Fruit fly (Drosophila melanogaster) whole organism, wandering third instar larva: ENCODE results near the gene CG7950.

Source experiments
- Abd-B ChIP-seq: fragments of >200 bp; optimal IDR thresholded peaks from 2 replicates; lab custom pipeline; 2017; ENCODE audit warnings: missing biosample characterization, missing genetic modification characterization
- CG32264 ChIP-seq: fragments of 200-800 bp; sonication (Bioruptor generic); optimal IDR thresholded peaks from 2 replicates; lab custom pipeline; 2016; ENCODE audit warnings: missing biosample characterization, missing genetic modification characterization
- Dfd ChIP-seq: fragments of >200 bp; optimal IDR thresholded peaks from 2 replicates; lab custom pipeline; 2017; ENCODE audit warnings: missing biosample characterization, missing genetic modification characterization
- Dif ChIP-seq: fragments of 200-275, 200-300 bp; sonication (Bioruptor generic); optimal IDR thresholded peaks from 2 replicates; lab custom pipeline; 2018; ENCODE audit warnings: missing biosample characterization, missing genetic modification characterization; ENCODE audit not compliant: partially characterized antibody
- GATAd ChIP-seq: sonication (Bioruptor generic); optimal IDR thresholded peaks from 2 replicates; lab custom pipeline; 2016; ENCODE audit warnings: missing biosample characterization, missing genetic modification characterization
- HLH106 ChIP-seq: fragments of 200-800 bp; optimal IDR thresholded peaks from 3 replicates; lab custom pipeline; 2019; ENCODE audit warnings: missing biosample characterization, mild to moderate bottlenecking, missing genetic modification characterization, moderate library complexity
- Hr78 ChIP-seq: fragments of >200 bp; optimal IDR thresholded peaks from 2 replicates; lab custom pipeline; 2017; ENCODE audit warnings: missing biosample characterization, missing genetic modification characterization
- Hr83 ChIP-seq: fragments of 200-300 bp; sonication (Bioruptor generic); optimal IDR thresholded peaks from 2 replicates; lab custom pipeline; 2016; ENCODE audit warnings: missing biosample characterization, mild to moderate bottlenecking, missing genetic modification characterization, moderate library complexity; ENCODE audit not compliant: poor library complexity, severe bottlenecking
- Jra ChIP-seq: sonication (Bioruptor generic); optimal IDR thresholded peaks from 2 replicates; lab custom pipeline; 2016; ENCODE audit warnings: missing biosample characterization, missing genetic modification characterization
- Mio ChIP-seq: sonication (Bioruptor generic); optimal IDR thresholded peaks from 2 replicates; lab custom pipeline; 2016; ENCODE audit warnings: missing biosample characterization, missing genetic modification characterization
- Myc ChIP-seq: fragments of >200 bp; optimal IDR thresholded peaks from 2 replicates; lab custom pipeline; 2017
- N ChIP-seq: fragments of >200 bp; optimal IDR thresholded peaks from 2 replicates; lab custom pipeline; 2018; ENCODE audit warnings: missing biosample characterization, missing external identifiers, missing genetic modification characterization
- OdsH ChIP-seq: fragments of 200-800 bp; sonication (Bioruptor generic); optimal IDR thresholded peaks from 2 replicates; lab custom pipeline; 2016; ENCODE audit warnings: missing biosample characterization, mild to moderate bottlenecking, missing genetic modification characterization
- Rel ChIP-seq, 2 experiments: fragments of 200-800 bp; sonication (Bioruptor generic) in 1 of 2; optimal IDR thresholded peaks; 2 replicates in 1 of 2; 3 replicates in 1 of 2; lab custom pipeline; 2016 to 2019; ENCODE audit warnings: mild to moderate bottlenecking in 2 of 2, missing biosample characterization in 2 of 2, missing genetic modification characterization in 2 of 2, moderate library complexity in 1 of 2
- Sp1 ChIP-seq: fragments of 200-800 bp; sonication (Bioruptor generic); optimal IDR thresholded peaks from 3 replicates; lab custom pipeline; 2019; ENCODE audit warnings: missing biosample characterization, mild to moderate bottlenecking, missing genetic modification characterization, moderate library complexity
- Vsx2 ChIP-seq: fragments of 200-300, 225-300 bp; sonication (Bioruptor generic); optimal IDR thresholded peaks from 2 replicates; lab custom pipeline; 2018; ENCODE audit warnings: missing biosample characterization, missing genetic modification characterization; ENCODE audit not compliant: partially characterized antibody
- br ChIP-seq: fragments of 200-800 bp; sonication (Bioruptor generic); optimal IDR thresholded peaks from 2 replicates; lab custom pipeline; 2016; ENCODE audit warnings: missing biosample characterization, missing genetic modification characterization
- brk ChIP-seq: fragments of 200-800 bp; sonication (Bioruptor generic); optimal IDR thresholded peaks from 2 replicates; lab custom pipeline; 2016; ENCODE audit warnings: missing biosample characterization, mild to moderate bottlenecking, missing genetic modification characterization
- dl ChIP-seq, 2 experiments: fragments of 175-275, 200-275 bp in 1 of 2; fragments of 200-275 bp in 1 of 2; sonication (Bioruptor generic); optimal IDR thresholded peaks; lab custom pipeline; 2018; ENCODE audit warnings: mild to moderate bottlenecking in 2 of 2, missing biosample characterization in 2 of 2, missing genetic modification characterization in 2 of 2, moderate library complexity in 2 of 2; ENCODE audit not compliant: partially characterized antibody in 2 of 2, insufficient read depth in 1 of 2
- dmrt93B ChIP-seq: fragments of 200-800 bp; sonication (Bioruptor generic); optimal IDR thresholded peaks from 2 replicates; lab custom pipeline; 2018; ENCODE audit warnings: missing biosample characterization, mild to moderate bottlenecking, missing genetic modification characterization
- dsf ChIP-seq: sonication (Bioruptor generic); optimal IDR thresholded peaks from 2 replicates; lab custom pipeline; 2016; ENCODE audit warnings: missing biosample characterization, missing genetic modification characterization, borderline replicate concordance
- ey ChIP-seq: fragments of 200-800 bp; sonication (Bioruptor generic); optimal IDR thresholded peaks from 2 replicates; lab custom pipeline; 2016; ENCODE audit warnings: missing biosample characterization, missing genetic modification characterization
- foxo ChIP-seq, 2 experiments: fragments of 200-800 bp; sonication (Bioruptor generic); optimal IDR thresholded peaks; 2 replicates in 1 of 2; 3 replicates in 1 of 2; lab custom pipeline; 2016 to 2017; ENCODE audit warnings: missing biosample characterization in 2 of 2, missing genetic modification characterization in 2 of 2
- fru ChIP-seq: fragments of 200-800 bp; sonication (Bioruptor generic); optimal IDR thresholded peaks from 3 replicates; lab custom pipeline; 2016; ENCODE audit warnings: missing biosample characterization, mild to moderate bottlenecking, missing genetic modification characterization
- h ChIP-seq: fragments of 200-800 bp; sonication (Bioruptor generic); optimal IDR thresholded peaks from 3 replicates; lab custom pipeline; 2016; ENCODE audit warnings: missing biosample characterization, mild to moderate bottlenecking, missing genetic modification characterization
- jim ChIP-seq: fragments of 175-275, 200-325 bp; sonication (Bioruptor generic); optimal IDR thresholded peaks from 2 replicates; lab custom pipeline; 2016; ENCODE audit warnings: missing biosample characterization, mild to moderate bottlenecking, missing genetic modification characterization
- pan ChIP-seq: fragments of >200 bp; optimal IDR thresholded peaks from 2 replicates; lab custom pipeline; 2017
- psq ChIP-seq: fragments of 200-800 bp; sonication (Bioruptor generic); optimal IDR thresholded peaks from 3 replicates; lab custom pipeline; 2017; ENCODE audit warnings: missing biosample characterization, mild to moderate bottlenecking, missing genetic modification characterization, moderate library complexity
- rgr ChIP-seq: fragments of 200-800 bp; sonication (Bioruptor generic); optimal IDR thresholded peaks from 3 replicates; lab custom pipeline; 2016; ENCODE audit warnings: missing biosample characterization, mild to moderate bottlenecking, missing genetic modification characterization
- sage ChIP-seq: fragments of 200-800 bp; sonication (Bioruptor generic); optimal IDR thresholded peaks from 2 replicates; lab custom pipeline; 2016; ENCODE audit warnings: missing biosample characterization, mild to moderate bottlenecking, missing genetic modification characterization
- sv ChIP-seq: fragments of 200-800 bp; sonication (Bioruptor generic); optimal IDR thresholded peaks from 3 replicates; lab custom pipeline; 2016; ENCODE audit warnings: missing biosample characterization, missing genetic modification characterization
- tai ChIP-seq: sonication (Bioruptor generic); optimal IDR thresholded peaks from 2 replicates; lab custom pipeline; 2016; ENCODE audit warnings: missing biosample characterization, missing genetic modification characterization
- woc ChIP-seq: sonication (Bioruptor generic); optimal IDR thresholded peaks from 2 replicates; lab custom pipeline; 2016; ENCODE audit warnings: missing biosample characterization, mild to moderate bottlenecking, missing genetic modification characterization

The CG7950 gene

dm6 chr3R:30063704-30064103 is 7.0 kb downstream of the CG7950 start:
- no peak for TF ChIP-seq CG32264 (GFP tag; lab: Kevin White, UChicago)
- no peak for TF ChIP-seq Dfd (GFP tag; lab: Kevin White, UChicago)
- no peak for TF ChIP-seq Hr83 (GFP tag; lab: Kevin White, UChicago)
- TF ChIP-seq Sp1 (GFP tag; lab: Kevin White, UChicago), result no peak
- TF ChIP-seq tai, result no peak
- no peak for TF ChIP-seq fru
- no peak for TF ChIP-seq sv
- no peak for TF ChIP-seq OdsH (GFP tag; lab: Kevin White, UChicago)
- no peak for TF ChIP-seq Dif (GFP tag; lab: Kevin White, UChicago)
- no peak for TF ChIP-seq GATAd
- TF ChIP-seq Vsx2 (GFP tag; lab: Kevin White, UChicago), result no peak
- TF ChIP-seq brk (GFP tag; lab: Kevin White, UChicago), result no peak
- TF ChIP-seq br (GFP tag; lab: Kevin White, UChicago), result no peak
- TF ChIP-seq Rel (GFP tag; optimal IDR thresholded peaks at IDR 0.05; lab: Kevin White, UChicago), result no peak
- no peak for TF ChIP-seq Rel (tag; optimal IDR thresholded peaks at IDR 0.05; lab: Kevin White, UChicago)
- no peak for TF ChIP-seq psq
- no peak for TF ChIP-seq Myc (lab: Kevin White, UChicago)
- TF ChIP-seq rgr (GFP tag; lab: Kevin White, UChicago), result no peak
- no peak for TF ChIP-seq Hr78
- no peak for TF ChIP-seq dl (GFP tag; optimal IDR thresholded peaks at IDR 0.05; lab: Kevin White, UChicago; ENCODE audit: insufficient read depth in 1 of 2, partially characterized antibody in 2 of 2)

DNA sequence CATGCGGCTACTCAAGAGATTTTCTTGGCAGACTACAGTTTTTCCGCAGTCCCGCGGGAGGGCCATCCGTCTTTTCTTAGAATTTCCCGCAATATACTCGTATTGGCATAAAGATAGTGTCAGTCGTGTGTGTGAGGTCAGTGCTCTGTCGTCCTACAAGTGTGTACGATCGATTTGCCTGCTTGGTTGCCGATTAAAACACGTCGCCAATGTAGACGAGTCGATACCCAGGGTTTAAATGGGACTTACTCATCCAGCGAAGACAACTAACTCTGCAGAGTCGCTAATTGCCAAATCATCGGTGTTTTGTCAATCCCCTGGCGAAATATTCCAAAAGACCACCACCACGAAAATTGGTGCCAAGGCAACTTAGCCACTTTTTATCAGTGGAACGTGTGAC is 9.3 kb downstream of the CG7950 start:
- TF ChIP-seq OdsH (GFP tag; lab: Kevin White, UChicago), result no peak
- no peak for TF ChIP-seq ey (GFP tag; lab: Kevin White, UChicago)
- TF ChIP-seq jim (GFP tag; lab: Kevin White, UChicago), result no peak
- no peak for TF ChIP-seq Myc (lab: Kevin White, UChicago)
- TF ChIP-seq pan, result no peak
- TF ChIP-seq Dif (GFP tag; lab: Kevin White, UChicago), result no peak
- no peak for TF ChIP-seq GATAd
- TF ChIP-seq sage (GFP tag; lab: Kevin White, UChicago), result no peak
- TF ChIP-seq Abd-B, result no peak
- no peak for TF ChIP-seq Mio (GFP tag; lab: Kevin White, UChicago)
- no peak for TF ChIP-seq foxo (GFP tag; optimal IDR thresholded peaks at IDR 0.05; lab: Kevin White, UChicago)
- TF ChIP-seq dsf (GFP tag; lab: Kevin White, UChicago), result no peak
- TF ChIP-seq Hr83 (GFP tag; lab: Kevin White, UChicago), result no peak
- TF ChIP-seq psq, result no peak
- no peak for TF ChIP-seq Hr78
- TF ChIP-seq rgr (GFP tag; lab: Kevin White, UChicago), result no peak
- no peak for TF ChIP-seq dmrt93B
- no peak for TF ChIP-seq dl (GFP tag; optimal IDR thresholded peaks at IDR 0.05; lab: Kevin White, UChicago; ENCODE audit: insufficient read depth in 1 of 2, partially characterized antibody in 2 of 2)
- TF ChIP-seq, all 38 proteins: peak for 0

DNA sequence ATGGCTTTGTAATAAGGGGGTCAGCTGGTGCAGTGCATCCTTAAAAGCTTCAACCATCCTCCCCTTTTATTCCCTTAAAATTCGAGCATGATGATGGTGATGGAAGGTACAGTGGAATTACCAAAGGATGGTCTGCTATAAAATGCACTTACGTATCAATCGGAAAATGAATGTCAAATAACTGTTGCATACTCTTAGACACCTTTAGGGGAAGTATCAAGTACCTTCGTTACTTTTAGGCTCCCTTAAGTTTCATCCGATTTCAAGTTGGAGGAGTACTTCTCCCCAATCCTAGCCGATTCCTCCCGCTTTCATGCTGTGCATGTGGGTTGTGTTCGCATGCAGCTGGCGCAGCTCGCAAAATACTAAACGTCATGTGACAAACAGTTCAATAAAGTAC is 13.5 kb downstream of the CG7950 start:
- TF ChIP-seq HLH106 (tag; lab: Kevin White, UChicago), result no peak
- no peak for TF ChIP-seq woc
- no peak for TF ChIP-seq Jra (GFP tag; lab: Kevin White, UChicago)
- no peak for TF ChIP-seq Dif (GFP tag; lab: Kevin White, UChicago)
- TF ChIP-seq Hr83 (GFP tag; lab: Kevin White, UChicago), result no peak
- TF ChIP-seq CG32264 (GFP tag; lab: Kevin White, UChicago), result no peak
- TF ChIP-seq Rel (GFP tag; optimal IDR thresholded peaks at IDR 0.05; lab: Kevin White, UChicago), result no peak
- no peak for TF ChIP-seq Rel (tag; optimal IDR thresholded peaks at IDR 0.05; lab: Kevin White, UChicago)
- no peak for TF ChIP-seq Mio (GFP tag; lab: Kevin White, UChicago)
- no peak for TF ChIP-seq N (GFP tag; lab: Kevin White, UChicago)
- TF ChIP-seq pan, result no peak
- no peak for TF ChIP-seq Dfd (GFP tag; lab: Kevin White, UChicago)

dm6 chr3R:30071827-30072226 is 15.2 kb downstream of the CG7950 start:
- TF ChIP-seq foxo (GFP tag; optimal IDR thresholded peaks at IDR 0.05; lab: Kevin White, UChicago) (peak in 1 of 2 experiments; percentile 30), Hr83 (GFP tag; lab: Kevin White, UChicago) (no peak), HLH106 (tag; lab: Kevin White, UChicago) (peak; percentile 31), h (GFP tag; lab: Kevin White, UChicago) (peak; percentile 46), Jra (GFP tag; lab: Kevin White, UChicago) (no peak), rgr (GFP tag; lab: Kevin White, UChicago) (peak; percentile 18), N (GFP tag; lab: Kevin White, UChicago) (no peak), br (GFP tag; lab: Kevin White, UChicago) (peak; percentile 3), dmrt93B (no peak)
- TF ChIP-seq, all 38 proteins: peak for 5
